Worm (Caenorhabditis elegans): ENCODE measurements around the gene Y48A6C.8.
"Not testable (repeated sequence)": the region's sequence is repeated elsewhere in the genome, so short reads cannot be mapped to it uniquely, and the experiment has no call there.

DNA sequence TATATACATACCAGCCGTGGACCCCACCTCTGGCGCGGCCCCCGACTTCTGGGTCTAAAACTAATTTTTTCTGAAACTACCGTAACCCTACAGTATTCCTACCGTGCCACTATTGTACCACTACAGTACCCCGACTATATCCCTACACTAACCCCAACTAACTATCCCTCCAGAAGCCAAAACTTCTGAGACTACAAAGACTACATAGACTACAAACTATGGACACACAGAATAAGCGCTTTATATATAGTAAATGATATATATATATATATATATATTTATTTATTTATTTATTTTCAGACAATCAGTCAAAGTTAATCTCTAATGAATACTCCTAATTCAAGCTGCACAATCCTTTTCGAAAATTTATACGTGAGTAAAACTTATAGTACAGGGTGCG, 4.0 kb upstream of the Y48A6C.8 start, which contains the start of gene pha-1:
- not testable (repeated sequence) for TF ChIP-seq skn-1 (tag; optimal IDR thresholded peaks at IDR 0.05); ama-1 (optimal IDR thresholded peaks at IDR 0.05); jun-1 (tag; optimal IDR thresholded peaks at IDR 0.05); nhr-237 (tag; optimal IDR thresholded peaks at IDR 0.05); snpc-4 (tag; optimal IDR thresholded peaks at IDR 0.05)
